Worm (Caenorhabditis elegans) whole organism, L4 larva: ENCODE measurements around the gene srh-19.

Experiments used
- F10B5.3 ChIP-seq: sonication (generic microtip); optimal IDR thresholded peaks from 2 replicates; lab custom pipeline; 2016; ENCODE audit warnings: mild to moderate bottlenecking, missing genetic modification characterization, missing compliant biosample characterization
- F37D6.2 ChIP-seq: sonication (generic microtip); optimal IDR thresholded peaks from 2 replicates; lab custom pipeline; 2016; ENCODE audit warnings: mild to moderate bottlenecking, missing genetic modification characterization, missing compliant biosample characterization
- F44E2.7 ChIP-seq: fragments of 200-800 bp; sonication (Bioruptor generic); IDR thresholded peaks from 2 replicates; pipeline ENCODE4 v2.1.2; 2022; ENCODE audit warnings: missing genetic modification characterization, missing compliant biosample characterization
- F49E8.2 ChIP-seq: sonication (generic microtip); optimal IDR thresholded peaks from 2 replicates; lab custom pipeline; 2016; ENCODE audit warnings: missing compliant biosample characterization, mild to moderate bottlenecking, missing genetic modification characterization, borderline replicate concordance
- R02D3.7 ChIP-seq: fragments of 150-350 bp; sonication (generic microtip); optimal IDR thresholded peaks from 3 replicates; lab custom pipeline; 2014; ENCODE audit warnings: missing biosample characterization, missing genetic modification characterization
- T26A8.4 ChIP-seq: fragments of 200-800 bp; sonication (Bioruptor generic); IDR thresholded peaks from 2 replicates; pipeline ENCODE4 v1.3.6; 2022; ENCODE audit warnings: missing genetic modification characterization, missing compliant biosample characterization
- ZK337.2 ChIP-seq: fragments of 200-800 bp; sonication (Bioruptor generic); IDR thresholded peaks from 2 replicates; pipeline ENCODE4 v1.3.6; 2022; ENCODE audit warnings: missing genetic modification reagents, missing genetic modification characterization, missing compliant biosample characterization
- ZK546.5 ChIP-seq, 2 experiments: sonication (generic microtip); optimal IDR thresholded peaks; 2 replicates each; lab custom pipeline; 2017; ENCODE audit warnings: missing biosample characterization in 2 of 2, missing genetic modification characterization in 2 of 2
- aly-2 ChIP-seq: sonication (generic microtip); optimal IDR thresholded peaks from 2 replicates; lab custom pipeline; 2018; ENCODE audit warnings: missing biosample characterization, missing genetic modification characterization
- ama-1 ChIP-seq: fragments of 150-350 bp; optimal IDR thresholded peaks from 2 replicates; lab custom pipeline; 2014; ENCODE audit warnings: inconsistent platforms, mixed read lengths
- arid-1 ChIP-seq: fragments of 200-800 bp; sonication (Bioruptor generic); conservative IDR thresholded peaks from 2 replicates; pipeline ENCODE4 v1.3.6; 2022; ENCODE audit warnings: missing genetic modification reagents, missing genetic modification characterization, missing compliant biosample characterization
- ceh-28 ChIP-seq: fragments of 150-350 bp; optimal IDR thresholded peaks from 2 replicates; lab custom pipeline; 2014; ENCODE audit warnings: missing biosample characterization, missing genetic modification reagents, missing genetic modification characterization
- ces-1 ChIP-seq: fragments of 150-350 bp; sonication (generic microtip); optimal IDR thresholded peaks from 4 replicates; lab custom pipeline; 2014; ENCODE audit warnings: missing biosample characterization, missing genetic modification reagents, missing genetic modification characterization
- ctbp-1 ChIP-seq: fragments of 200-800 bp; sonication (Bioruptor generic); IDR thresholded peaks from 2 replicates; pipeline ENCODE4 v1.3.6; 2022; ENCODE audit warnings: missing genetic modification reagents, missing genetic modification characterization, missing compliant biosample characterization
- daf-19 ChIP-seq: fragments of 200-800 bp; sonication (Bioruptor generic); conservative IDR thresholded peaks from 2 replicates; pipeline ENCODE4 v1.3.6; 2022; ENCODE audit warnings: missing genetic modification characterization, missing compliant biosample characterization
- dmd-8 ChIP-seq: fragments of 200-800 bp; sonication (Bioruptor generic); IDR thresholded peaks from 2 replicates; pipeline ENCODE4 v1.3.6; 2022; ENCODE audit warnings: missing genetic modification characterization, missing compliant biosample characterization
- dmd-9 ChIP-seq: fragments of 200-800 bp; sonication (Bioruptor generic); IDR thresholded peaks from 2 replicates; pipeline ENCODE4 v1.3.6; 2022; ENCODE audit warnings: missing genetic modification reagents, missing genetic modification characterization, missing compliant biosample characterization
- dpl-1 ChIP-seq: fragments of 150-350 bp; optimal IDR thresholded peaks from 2 replicates; lab custom pipeline; 2014; ENCODE audit warnings: missing biosample characterization, missing genetic modification reagents, missing genetic modification characterization
- duxl-1 ChIP-seq: sonication (generic microtip); optimal IDR thresholded peaks from 2 replicates; lab custom pipeline; 2016; ENCODE audit warnings: mild to moderate bottlenecking, missing genetic modification characterization, moderate library complexity, missing compliant biosample characterization; ENCODE audit not compliant: poor library complexity
- egl-27 ChIP-seq: sonication (generic microtip); optimal IDR thresholded peaks from 3 replicates; lab custom pipeline; 2017; ENCODE audit warnings: missing biosample characterization, missing genetic modification reagents, missing genetic modification characterization
- fkh-10 ChIP-seq: fragments of 150-350 bp; optimal IDR thresholded peaks from 2 replicates; lab custom pipeline; 2014; ENCODE audit warnings: missing biosample characterization, missing genetic modification reagents, missing genetic modification characterization
- hlh-11 ChIP-seq: fragments of 200-800 bp; sonication (Bioruptor generic); optimal IDR thresholded peaks from 2 replicates; lab custom pipeline; 2018; ENCODE audit warnings: mild to moderate bottlenecking, missing genetic modification characterization, missing compliant biosample characterization
- hlh-30 ChIP-seq: sonication (generic microtip); optimal IDR thresholded peaks from 2 replicates; lab custom pipeline; 2017; ENCODE audit warnings: antibody characterized with exemption, mild to moderate bottlenecking, missing genetic modification characterization, missing compliant biosample characterization; ENCODE audit not compliant: insufficient read depth
- hmg-1.1 ChIP-seq: fragments of 200-800 bp; sonication (Bioruptor generic); IDR thresholded peaks from 2 replicates; pipeline ENCODE4 v1.3.6; 2022; ENCODE audit warnings: missing genetic modification reagents, missing genetic modification characterization, missing compliant biosample characterization
- lin-13 ChIP-seq: fragments of 150-350 bp; optimal IDR thresholded peaks from 2 replicates; lab custom pipeline; 2014; ENCODE audit warnings: missing biosample characterization, missing genetic modification reagents, missing genetic modification characterization
- lin-29 ChIP-seq: fragments of 200-800 bp; sonication (Bioruptor generic); IDR thresholded peaks from 2 replicates; pipeline ENCODE4 v1.3.6; 2022; ENCODE audit warnings: missing genetic modification reagents, missing genetic modification characterization, missing compliant biosample characterization
- lir-3 ChIP-seq: sonication (generic microtip); optimal IDR thresholded peaks from 2 replicates; lab custom pipeline; 2016; ENCODE audit warnings: mild to moderate bottlenecking, missing genetic modification characterization, missing compliant biosample characterization
- mdl-1 ChIP-seq, 2 experiments: fragments of 150-350 bp in 1 of 2; sonication (generic microtip) in 1 of 2; optimal IDR thresholded peaks; 2 replicates each; lab custom pipeline; 2014 to 2017; ENCODE audit warnings: missing biosample characterization in 2 of 2, missing genetic modification characterization in 2 of 2
- mdt-29 ChIP-seq: fragments of 200-800 bp; sonication (Bioruptor generic); IDR thresholded peaks from 2 replicates; pipeline ENCODE4 v1.3.6; 2022; ENCODE audit warnings: missing genetic modification reagents, missing genetic modification characterization, missing compliant biosample characterization
- mxl-2 ChIP-seq: fragments of 200-800 bp; sonication (Bioruptor generic); conservative IDR thresholded peaks from 2 replicates; pipeline ENCODE4 v1.3.6; 2022; ENCODE audit warnings: missing genetic modification reagents, missing genetic modification characterization, missing compliant biosample characterization
- nhr-111 ChIP-seq: fragments of 200-800 bp; sonication (Bioruptor generic); optimal IDR thresholded peaks from 2 replicates; lab custom pipeline; 2018; ENCODE audit warnings: mild to moderate bottlenecking, missing genetic modification characterization, missing compliant biosample characterization
- nhr-237 ChIP-seq: sonication (generic microtip); optimal IDR thresholded peaks from 2 replicates; lab custom pipeline; 2017; ENCODE audit warnings: missing biosample characterization, missing genetic modification characterization
- nhr-28 ChIP-seq: fragments of 150-350 bp; optimal IDR thresholded peaks from 2 replicates; lab custom pipeline; 2014; ENCODE audit warnings: missing biosample characterization, missing genetic modification characterization
- nhr-41 ChIP-seq: fragments of 200-800 bp; sonication (Bioruptor generic); IDR thresholded peaks from 2 replicates; pipeline ENCODE4 v1.3.6; 2022; ENCODE audit warnings: missing genetic modification reagents, missing genetic modification characterization, missing compliant biosample characterization
- nhr-6 ChIP-seq: fragments of 150-350 bp; optimal IDR thresholded peaks from 2 replicates; lab custom pipeline; 2014; ENCODE audit warnings: missing biosample characterization, missing genetic modification characterization
- nhr-77 ChIP-seq: fragments of 150-350 bp; optimal IDR thresholded peaks from 2 replicates; lab custom pipeline; 2014; ENCODE audit warnings: missing biosample characterization, missing genetic modification characterization
- rbr-2 ChIP-seq: sonication (generic microtip); optimal IDR thresholded peaks from 2 replicates; lab custom pipeline; 2016; ENCODE audit warnings: missing genotype, missing genetic modification characterization, missing compliant biosample characterization
- saeg-2 ChIP-seq: fragments of 200-800 bp; sonication (Bioruptor generic); IDR thresholded peaks from 2 replicates; pipeline ENCODE4 v1.3.6; 2022; ENCODE audit warnings: missing genetic modification reagents, missing genetic modification characterization, missing compliant biosample characterization
- set-16 ChIP-seq: fragments of 200-800 bp; sonication (Bioruptor generic); IDR thresholded peaks from 2 replicates; pipeline ENCODE4 v1.3.6; 2022; ENCODE audit warnings: missing genetic modification reagents, missing genetic modification characterization, missing compliant biosample characterization
- snpc-4 ChIP-seq: fragments of 150-350 bp; optimal IDR thresholded peaks from 2 replicates; lab custom pipeline; 2014; ENCODE audit warnings: missing biosample characterization, missing genetic modification characterization
- spr-1 ChIP-seq: sonication (generic microtip); optimal IDR thresholded peaks from 2 replicates; lab custom pipeline; 2016; ENCODE audit warnings: mild to moderate bottlenecking, missing genetic modification characterization, missing compliant biosample characterization
- tag-97 ChIP-seq: fragments of 200-800 bp; sonication (Bioruptor generic); IDR thresholded peaks from 2 replicates; pipeline ENCODE4 v1.3.6; 2022; ENCODE audit warnings: missing genetic modification characterization, missing compliant biosample characterization
- zag-1 ChIP-seq: fragments of 150-350 bp; optimal IDR thresholded peaks from 2 replicates; lab custom pipeline; 2014; ENCODE audit warnings: missing biosample characterization, missing genetic modification characterization
- zfp-2 ChIP-seq: sonication (generic microtip); optimal IDR thresholded peaks from 2 replicates; lab custom pipeline; 2016; ENCODE audit warnings: mild to moderate bottlenecking, missing genetic modification characterization, missing compliant biosample characterization
- zfp-3 ChIP-seq: fragments of 200-800 bp; sonication (Bioruptor generic); conservative IDR thresholded peaks from 2 replicates; pipeline ENCODE4 v1.3.6; 2022; ENCODE audit warnings: missing genetic modification reagents, missing genetic modification characterization, missing compliant biosample characterization
- zip-11 ChIP-seq: fragments of 200-800 bp; sonication (Bioruptor generic); IDR thresholded peaks from 2 replicates; pipeline ENCODE4 v1.3.6; 2022; ENCODE audit warnings: missing genetic modification characterization, missing compliant biosample characterization
- ztf-11 ChIP-seq: fragments of 150-350 bp; optimal IDR thresholded peaks from 2 replicates; lab custom pipeline; 2014; ENCODE audit warnings: missing biosample characterization, missing genetic modification characterization

The srh-19 gene

ce11 chrX:1379391-1379790 lies 33.6 kb upstream of the srh-19 start (continued):
- TF ChIP-seq mdl-1 (tag; optimal IDR thresholded peaks at IDR 0.05; lab: Kevin White, UChicago) (peak in 1 of 2 experiments; percentile 54), egl-27 (tag; lab: Kevin White, UChicago) (no peak), dmd-8 (peak; percentile 95), mxl-2 (peak; percentile 81), T26A8.4 (GFP tag; lab: Robert Waterston, UW) (peak; percentile 88), hlh-11 (tag; lab: Kevin White, UChicago) (peak; percentile 68), zfp-3 (GFP tag; lab: Robert Waterston, UW) (peak; percentile 56; the same call in 1 of the 2 replicates), lin-13 (peak; percentile 37), lin-29 (GFP tag; lab: Robert Waterston, UW) (peak; percentile 77), snpc-4 (tag; lab: Kevin White, UChicago) (peak; percentile 2), hmg-1.1 (peak; percentile 96), daf-19 (GFP tag; lab: Robert Waterston, UW) (no peak), nhr-28 (tag; lab: Kevin White, UChicago) (no peak), ama-1 (no peak), ces-1 (no peak), zfp-2 (tag; lab: Kevin White, UChicago) (peak; percentile 33), hlh-30 (peak; percentile 55), tag-97 (GFP tag; lab: Robert Waterston, UW) (no peak), nhr-41 (GFP tag; lab: Robert Waterston, UW) (peak; percentile 87; the same call in 1 of the 2 replicates), mdt-29 (GFP tag; lab: Robert Waterston, UW) (0 out of 2 replicates have a peak, but pooled peaks have one; percentile 31), ctbp-1 (GFP tag; lab: Robert Waterston, UW) (peak; percentile 78), set-16 (GFP tag; lab: Robert Waterston, UW) (peak; percentile 79), saeg-2 (no peak), zag-1 (tag; lab: Kevin White, UChicago) (no peak), R02D3.7 (no peak), duxl-1 (tag; lab: Kevin White, UChicago) (peak; percentile 83), fkh-10 (GFP tag; lab: Kevin White, UChicago) (no peak), F37D6.2 (tag; lab: Kevin White, UChicago) (peak; percentile 75), ZK546.5 (tag; optimal IDR thresholded peaks at IDR 0.05; lab: Kevin White, UChicago) (no peak), F44E2.7 (GFP tag; lab: Robert Waterston, UW) (peak; percentile 89; the same call in 1 of the 2 replicates), dmd-9 (peak; percentile 91), spr-1 (tag; lab: Kevin White, UChicago) (peak; percentile 53), nhr-6 (no peak), ceh-28 (tag; lab: Kevin White, UChicago) (no peak), ZK337.2 (GFP tag; lab: Robert Waterston, UW) (peak; percentile 52; the same call in 1 of the 2 replicates), aly-2 (tag; lab: Kevin White, UChicago) (no peak), arid-1 (peak; percentile 87), rbr-2 (tag; lab: Kevin White, UChicago) (peak; percentile 80), ztf-11 (tag; lab: Kevin White, UChicago) (no peak), nhr-111 (GFP tag; lab: Kevin White, UChicago) (peak; percentile 60)

ce11 chrX:1381565-1381964 lies 31.4 kb upstream of the srh-19 start, which contains the start of gene F56C3.10:
Gene F56C3.10, minus strand, starts transcription at chrX:1381665.
- TF ChIP-seq rbr-2 (tag; lab: Kevin White, UChicago) (no peak), lir-3 (no peak), hmg-1.1 (no peak), zip-11 (no peak), zfp-3 (GFP tag; lab: Robert Waterston, UW) (no peak), nhr-237 (tag; lab: Kevin White, UChicago) (no peak), F10B5.3 (tag; lab: Kevin White, UChicago) (no peak), F49E8.2 (no peak), nhr-77 (tag; lab: Kevin White, UChicago) (no peak), dpl-1 (no peak)
